Fruit fly (Drosophila melanogaster): ENCODE results near the gene msl-1.
A peak's percentile ranks its signal among the peaks of the same experiment; 100 is the strongest.

Gene msl-1

dm6 chr2L:18647857-18648652, 40.5 kb downstream of the msl-1 start (continued):
- TF ChIP-seq CG7839 (tag; optimal IDR thresholded peaks at IDR 0.05), result peak; percentile 35
- no peak for TF ChIP-seq CG2116 (GFP tag; optimal IDR thresholded peaks at IDR 0.05)
- no peak for TF ChIP-seq CG6854 (GFP tag; optimal IDR thresholded peaks at IDR 0.05)
- TF ChIP-seq cad (GFP tag; optimal IDR thresholded peaks at IDR 0.05), result no peak
- TF ChIP-seq sob (GFP tag; IDR thresholded peaks at IDR 0.05), result no peak
- peak; percentile 7 for TF ChIP-seq Hmr (GFP tag; optimal IDR thresholded peaks at IDR 0.05)
- TF ChIP-seq CG42726 (GFP tag; IDR thresholded peaks at IDR 0.05; ENCODE audit: partially characterized antibody), result no peak
- no peak for TF ChIP-seq CG7928 (GFP tag; optimal IDR thresholded peaks at IDR 0.05)
- no peak for TF ChIP-seq CG31441 (GFP tag; IDR thresholded peaks at IDR 0.05)
- TF ChIP-seq CG32767 (GFP tag; IDR thresholded peaks at IDR 0.05), result no peak
- TF ChIP-seq HLH3B (GFP tag; IDR thresholded peaks at IDR 0.05), result peak; percentile 48; the same call in 1 of the 2 replicates
- peak; percentile 52 for TF ChIP-seq sisA (GFP tag; IDR thresholded peaks at IDR 0.05)
- TF ChIP-seq repo (GFP tag; optimal IDR thresholded peaks at IDR 0.05), result no peak
- peak; percentile 2 for TF ChIP-seq CG15269 (tag; optimal IDR thresholded peaks at IDR 0.05)
- TF ChIP-seq CG8281 (tag; optimal IDR thresholded peaks at IDR 0.05), result no peak
- TF ChIP-seq dm (GFP tag; optimal IDR thresholded peaks at IDR 0.05), result peak; percentile 16
- TF ChIP-seq CG11398 (GFP tag; optimal IDR thresholded peaks at IDR 0.05), result no peak
- no peak for TF ChIP-seq Atf6 (GFP tag; IDR thresholded peaks at IDR 0.05)
- TF ChIP-seq CG9797 (GFP tag; optimal IDR thresholded peaks at IDR 0.05), result no peak
- TF ChIP-seq fd3F (GFP tag; optimal IDR thresholded peaks at IDR 0.05), result no peak
- TF ChIP-seq B-H2 (GFP tag; optimal IDR thresholded peaks at IDR 0.05), result no peak
- TF ChIP-seq org-1 (GFP tag; optimal IDR thresholded peaks at IDR 0.05), result no peak
- TF ChIP-seq CG1647 (GFP tag; optimal IDR thresholded peaks at IDR 0.05), result no peak
- TF ChIP-seq Chrac-16 (GFP tag; optimal IDR thresholded peaks at IDR 0.05), result peak; percentile 7
- TF ChIP-seq mirr (GFP tag; optimal IDR thresholded peaks at IDR 0.05), result no peak
- TF ChIP-seq CG4820 (GFP tag; optimal IDR thresholded peaks at IDR 0.05), result no peak
- no peak for TF ChIP-seq sug (tag; optimal IDR thresholded peaks at IDR 0.05)
- TF ChIP-seq br (optimal IDR thresholded peaks at IDR 0.05), result no peak
- TF ChIP-seq hth (optimal IDR thresholded peaks at IDR 0.05), result no peak
- TF ChIP-seq Dip2 (GFP tag; IDR thresholded peaks at IDR 0.05), result no peak
- no peak for TF ChIP-seq CG10147 (GFP tag; optimal IDR thresholded peaks at IDR 0.05)
- no peak for TF ChIP-seq ttk (GFP tag; IDR thresholded peaks at IDR 0.05)
- TF ChIP-seq CG10431 (GFP tag; optimal IDR thresholded peaks at IDR 0.05), result no peak
- TF ChIP-seq CG3726 (GFP tag; IDR thresholded peaks at IDR 0.05), result no peak
- peak; percentile 22; the same call in 1 of the 2 replicates for TF ChIP-seq CG10366 (GFP tag; IDR thresholded peaks at IDR 0.05)
- TF ChIP-seq CG9215 (GFP tag; IDR thresholded peaks at IDR 0.05), result no peak
- TF ChIP-seq Abd-B (GFP tag; optimal IDR thresholded peaks at IDR 0.05), result no peak
- TF ChIP-seq dysf (GFP tag; IDR thresholded peaks at IDR 0.05), result no peak
- no peak for TF ChIP-seq Atf3 (GFP tag; optimal IDR thresholded peaks at IDR 0.05)
- no peak for TF ChIP-seq gcm2 (GFP tag; optimal IDR thresholded peaks at IDR 0.05)
- TF ChIP-seq CG1603 (tag; optimal IDR thresholded peaks at IDR 0.05), result peak; percentile 44
- no peak for TF ChIP-seq CG7786 (GFP tag; optimal IDR thresholded peaks at IDR 0.05)
- no peak for TF ChIP-seq sr (GFP tag; IDR thresholded peaks at IDR 0.05)
- no peak for TF ChIP-seq CG9609 (GFP tag; optimal IDR thresholded peaks at IDR 0.05)
- peak; percentile 57 for TF ChIP-seq CG8388 (GFP tag; optimal IDR thresholded peaks at IDR 0.05)
- TF ChIP-seq wek (GFP tag; optimal IDR thresholded peaks at IDR 0.05), result no peak
- TF ChIP-seq CG6654 (GFP tag; optimal IDR thresholded peaks at IDR 0.05), result no peak
- TF ChIP-seq Bteb2 (GFP tag; optimal IDR thresholded peaks at IDR 0.05), result no peak
- no peak for TF ChIP-seq seq (GFP tag; IDR thresholded peaks at IDR 0.05)
- no peak for TF ChIP-seq CG2129 (GFP tag; IDR thresholded peaks at IDR 0.05; ENCODE audit: partially characterized antibody)
- TF ChIP-seq zen (tag; optimal IDR thresholded peaks at IDR 0.05), result no peak
